Fruit fly (Drosophila melanogaster) whole organism, embryonic: ENCODE results near the gene CG15528.

Source experiments
- Aef1 ChIP-seq: fragments of 200-800 bp; sonication (Bioruptor generic); IDR thresholded peaks from 3 replicates; pipeline ENCODE4 v1.3.6; 2022; ENCODE audit warnings: missing biosample characterization, missing genetic modification characterization
- B-H1 ChIP-seq: fragments of 200-800 bp; sonication (Bioruptor generic); IDR thresholded peaks from 3 replicates; pipeline ENCODE4 v1.3.6; 2022; ENCODE audit warnings: missing biosample characterization, missing genetic modification characterization
- B-H2 ChIP-seq: fragments of 200-800 bp; sonication (Bioruptor generic); optimal IDR thresholded peaks from 2 replicates; lab custom pipeline; 2018; ENCODE audit warnings: missing biosample characterization, mild to moderate bottlenecking, missing genetic modification characterization
- BEAF-32 ChIP-seq: fragments of 200-800 bp; sonication (Bioruptor generic); optimal IDR thresholded peaks from 3 replicates; lab custom pipeline; 2017; ENCODE audit warnings: missing biosample characterization, missing genetic modification characterization, mild to moderate bottlenecking, moderate library complexity, missing genetic modification reagents
- CG10209 ChIP-seq: fragments of 200-800 bp; sonication (Bioruptor generic); optimal IDR thresholded peaks from 3 replicates; lab custom pipeline; 2017; ENCODE audit warnings: missing biosample characterization, mild to moderate bottlenecking, missing genetic modification characterization, missing genetic modification reagents
- CG1024 ChIP-seq: fragments of 200-800 bp; sonication (Bioruptor generic); IDR thresholded peaks from 2 replicates; pipeline ENCODE4 v1.3.6; 2022; ENCODE audit warnings: missing biosample characterization, missing genetic modification characterization
- CG11723 ChIP-seq: fragments of 200-800 bp; sonication (Bioruptor generic); optimal IDR thresholded peaks from 2 replicates; lab custom pipeline; 2017; ENCODE audit warnings: missing biosample characterization, mild to moderate bottlenecking, missing genetic modification characterization
- CG12391 ChIP-seq: fragments of 200-800 bp; sonication (Bioruptor generic); optimal IDR thresholded peaks from 3 replicates; lab custom pipeline; 2018; ENCODE audit warnings: missing biosample characterization, mild to moderate bottlenecking, missing genetic modification characterization, moderate library complexity
- CG14965 ChIP-seq: fragments of 200-800 bp; sonication (Bioruptor generic); optimal IDR thresholded peaks from 2 replicates; lab custom pipeline; 2016; ENCODE audit warnings: missing biosample characterization, missing genetic modification characterization, borderline replicate concordance
- CG16779 ChIP-seq: fragments of 200-800 bp; sonication (Bioruptor generic); IDR thresholded peaks from 2 replicates; pipeline ENCODE4 v1.3.6; 2022; ENCODE audit warnings: missing biosample characterization, missing genetic modification characterization
- CG18764 ChIP-seq: fragments of 200-800 bp; sonication (Bioruptor generic); optimal IDR thresholded peaks from 3 replicates; lab custom pipeline; 2016; ENCODE audit warnings: missing biosample characterization, missing genetic modification characterization
- CG2202 ChIP-seq: fragments of 200-800 bp; sonication (Bioruptor generic); optimal IDR thresholded peaks from 2 replicates; lab custom pipeline; 2018; ENCODE audit warnings: missing biosample characterization, mild to moderate bottlenecking, missing genetic modification characterization
- CG2889 ChIP-seq: fragments of 200-800 bp; sonication (Bioruptor generic); IDR thresholded peaks from 3 replicates; pipeline ENCODE4 v1.3.6; 2022; ENCODE audit warnings: missing biosample characterization, missing genetic modification characterization
- CG30403 ChIP-seq: fragments of 200-800 bp; sonication (Bioruptor generic); optimal IDR thresholded peaks from 3 replicates; lab custom pipeline; 2016; ENCODE audit warnings: missing biosample characterization, missing genetic modification characterization
- CG30431 ChIP-seq: fragments of 200-800 bp; sonication (Bioruptor generic); optimal IDR thresholded peaks from 2 replicates; lab custom pipeline; 2017; ENCODE audit warnings: missing biosample characterization, missing genetic modification characterization
- CG31441 ChIP-seq: fragments of 200-800 bp; sonication (Bioruptor generic); IDR thresholded peaks from 2 replicates; pipeline ENCODE4 v1.3.6; 2022; ENCODE audit warnings: missing biosample characterization, missing genetic modification characterization
- CG3726 ChIP-seq: fragments of 200-800 bp; sonication (Bioruptor generic); IDR thresholded peaks from 3 replicates; pipeline ENCODE4, ENCODE4 v1.3.6; 2022; ENCODE audit warnings: missing biosample characterization, missing genetic modification characterization
- CG3847 ChIP-seq: fragments of 200-800 bp; sonication (Bioruptor generic); IDR thresholded peaks from 2 replicates; pipeline ENCODE4 v1.3.6; 2022; ENCODE audit warnings: missing biosample characterization, missing genetic modification characterization
- CG3995 ChIP-seq: fragments of 200-800 bp; sonication (Bioruptor generic); optimal IDR thresholded peaks from 3 replicates; lab custom pipeline; 2016; ENCODE audit warnings: missing biosample characterization, missing genetic modification characterization
- CG4328 ChIP-seq: fragments of 200-800 bp; sonication (Bioruptor generic); optimal IDR thresholded peaks from 3 replicates; lab custom pipeline; 2017; ENCODE audit warnings: missing biosample characterization, missing genetic modification reagents, missing genetic modification characterization
- CG5953 ChIP-seq: fragments of 200-800 bp; sonication (Bioruptor generic); IDR thresholded peaks from 2 replicates; pipeline ENCODE4 v1.3.6; 2022; ENCODE audit warnings: missing biosample characterization, missing genetic modification characterization
- CkIIα-i1 ChIP-seq: fragments of 200-800 bp; sonication (Bioruptor generic); IDR thresholded peaks from 2 replicates; pipeline ENCODE4 v1.3.6; 2022; ENCODE audit warnings: missing biosample characterization, missing genetic modification characterization
- Dip2 ChIP-seq: fragments of 200-800 bp; sonication (Bioruptor generic); IDR thresholded peaks from 2 replicates; pipeline ENCODE4 v1.3.6; 2022; ENCODE audit warnings: missing biosample characterization, missing genetic modification characterization
- Gug ChIP-seq: fragments of 200-800 bp; sonication (Bioruptor generic); IDR thresholded peaks from 4 replicates; pipeline ENCODE4 v1.3.6; 2022; ENCODE audit warnings: missing biosample characterization, missing genetic modification characterization
- MESR4 ChIP-seq: fragments of 200-800 bp; sonication (Bioruptor generic); optimal IDR thresholded peaks from 2 replicates; lab custom pipeline; 2018; ENCODE audit warnings: missing biosample characterization, mild to moderate bottlenecking, missing genetic modification characterization, moderate library complexity
- MTF-1 ChIP-seq: fragments of 200-800 bp; sonication (Bioruptor generic); optimal IDR thresholded peaks from 2 replicates; lab custom pipeline; 2018; ENCODE audit warnings: missing biosample characterization, mild to moderate bottlenecking, missing genetic modification characterization, borderline replicate concordance
- Meics ChIP-seq: fragments of 200-800 bp; sonication (Bioruptor generic); optimal IDR thresholded peaks from 2 replicates; lab custom pipeline; 2017; ENCODE audit warnings: missing biosample characterization, mild to moderate bottlenecking, missing genetic modification characterization
- PHDP ChIP-seq: fragments of 200-800 bp; sonication (Bioruptor generic); optimal IDR thresholded peaks from 3 replicates; lab custom pipeline; 2018; ENCODE audit warnings: missing biosample characterization, mild to moderate bottlenecking, missing genetic modification characterization, moderate library complexity
- ara ChIP-seq: fragments of 200-800 bp; sonication (Bioruptor generic); IDR thresholded peaks from 2 replicates; pipeline ENCODE4 v1.3.6; 2022; ENCODE audit warnings: missing biosample characterization, missing genetic modification characterization
- bab2 ChIP-seq: fragments of 200-800 bp; sonication (Bioruptor generic); optimal IDR thresholded peaks from 2 replicates; lab custom pipeline; 2016; ENCODE audit warnings: missing biosample characterization, missing genetic modification characterization
- chinmo ChIP-seq: fragments of 200-800 bp; sonication (Bioruptor generic); IDR thresholded peaks from 4 replicates; pipeline ENCODE4 v1.3.6; 2022; ENCODE audit warnings: missing biosample characterization, missing genetic modification characterization; ENCODE audit not compliant: partially characterized antibody
- chm ChIP-seq: fragments of 200-800 bp; sonication (Bioruptor generic); IDR thresholded peaks from 2 replicates; pipeline ENCODE4 v1.3.6; 2022; ENCODE audit warnings: missing biosample characterization, missing genetic modification characterization
- cwo ChIP-seq: fragments of 200-800 bp; sonication (Bioruptor generic); optimal IDR thresholded peaks from 3 replicates; lab custom pipeline; 2017; ENCODE audit warnings: missing biosample characterization, missing genetic modification characterization, mild to moderate bottlenecking, moderate library complexity, missing genetic modification reagents
- da ChIP-seq: fragments of 200-800 bp; sonication (Bioruptor generic); optimal IDR thresholded peaks from 2 replicates; lab custom pipeline; 2016; ENCODE audit warnings: missing biosample characterization, missing genetic modification characterization
- disco-r ChIP-seq: fragments of 200-800 bp; sonication (Bioruptor generic); optimal IDR thresholded peaks from 2 replicates; lab custom pipeline; 2016; ENCODE audit warnings: missing biosample characterization, missing genetic modification characterization
- dmrt99B ChIP-seq: fragments of 200-800 bp; sonication (Bioruptor generic); optimal IDR thresholded peaks from 2 replicates; lab custom pipeline; 2018; ENCODE audit warnings: missing biosample characterization, mild to moderate bottlenecking, missing genetic modification characterization, moderate library complexity
- ems ChIP-seq: fragments of 200-800 bp; sonication (Bioruptor generic); optimal IDR thresholded peaks from 3 replicates; lab custom pipeline; 2016; ENCODE audit warnings: missing biosample characterization, missing genetic modification characterization
- esg ChIP-seq: fragments of 200-800 bp; sonication (Bioruptor generic); conservative IDR thresholded peaks from 2 replicates; pipeline ENCODE4 v1.3.6; 2022; ENCODE audit warnings: missing biosample characterization, missing genetic modification characterization
- fd3F ChIP-seq: fragments of 200-800 bp; sonication (Bioruptor generic); optimal IDR thresholded peaks from 2 replicates; lab custom pipeline; 2018; ENCODE audit warnings: missing biosample characterization, mild to moderate bottlenecking, missing genetic modification characterization, moderate library complexity
- fu2 ChIP-seq: fragments of 200-800 bp; sonication (Bioruptor generic); optimal IDR thresholded peaks from 2 replicates; lab custom pipeline; 2016; ENCODE audit warnings: missing biosample characterization, missing genetic modification characterization
- gro ChIP-seq: fragments of 200-800 bp; sonication (Bioruptor generic); optimal IDR thresholded peaks from 2 replicates; lab custom pipeline; 2016; ENCODE audit warnings: missing biosample characterization, missing genetic modification characterization
- hb ChIP-seq: fragments of 200-800 bp; sonication (Bioruptor generic); IDR thresholded peaks from 3 replicates; pipeline ENCODE4 v1.3.6; 2022; ENCODE audit warnings: missing biosample characterization, missing genetic modification characterization; ENCODE audit not compliant: partially characterized antibody
- hkb ChIP-seq, 2 experiments: fragments of 200-800 bp in 1 of 2; fragments of >200 bp in 1 of 2; sonication (Bioruptor generic) in 1 of 2; IDR thresholded peaks in 1 of 2; optimal IDR thresholded peaks in 1 of 2; 2 replicates each; pipeline versions ENCODE4 v1.3.6 to Lab custom; 2017 to 2022; ENCODE audit warnings: missing biosample characterization in 1 of 2, missing genetic modification characterization in 1 of 2
- insv ChIP-seq, 2 experiments: fragments of 200-800 bp; sonication (Bioruptor generic); optimal IDR thresholded peaks; 3 replicates each; lab custom pipeline; 2016 to 2018; ENCODE audit warnings: missing biosample characterization in 2 of 2, missing genetic modification characterization in 2 of 2
- lov ChIP-seq, 2 experiments: fragments of 200-800 bp in 1 of 2; fragments of >200 bp in 1 of 2; sonication (Bioruptor generic) in 1 of 2; IDR thresholded peaks in 1 of 2; optimal IDR thresholded peaks in 1 of 2; 2 replicates in 1 of 2; 3 replicates in 1 of 2; pipeline versions ENCODE4 v1.3.6 to Lab custom; 2017 to 2022; ENCODE audit warnings: missing biosample characterization in 1 of 2, missing genetic modification characterization in 1 of 2
- org-1 ChIP-seq: fragments of 200-800 bp; sonication (Bioruptor generic); optimal IDR thresholded peaks from 2 replicates; lab custom pipeline; 2017; ENCODE audit warnings: missing biosample characterization, missing genetic modification characterization
- phol ChIP-seq: fragments of 200-800 bp; sonication (Bioruptor generic); optimal IDR thresholded peaks from 3 replicates; lab custom pipeline; 2018; ENCODE audit warnings: missing biosample characterization, mild to moderate bottlenecking, missing genetic modification characterization, moderate library complexity
- pros ChIP-seq: fragments of 200-800 bp; sonication (Bioruptor generic); optimal IDR thresholded peaks from 3 replicates; lab custom pipeline; 2019; ENCODE audit warnings: missing biosample characterization, mild to moderate bottlenecking, missing genetic modification characterization, moderate library complexity

Gene CG15528

DNA sequence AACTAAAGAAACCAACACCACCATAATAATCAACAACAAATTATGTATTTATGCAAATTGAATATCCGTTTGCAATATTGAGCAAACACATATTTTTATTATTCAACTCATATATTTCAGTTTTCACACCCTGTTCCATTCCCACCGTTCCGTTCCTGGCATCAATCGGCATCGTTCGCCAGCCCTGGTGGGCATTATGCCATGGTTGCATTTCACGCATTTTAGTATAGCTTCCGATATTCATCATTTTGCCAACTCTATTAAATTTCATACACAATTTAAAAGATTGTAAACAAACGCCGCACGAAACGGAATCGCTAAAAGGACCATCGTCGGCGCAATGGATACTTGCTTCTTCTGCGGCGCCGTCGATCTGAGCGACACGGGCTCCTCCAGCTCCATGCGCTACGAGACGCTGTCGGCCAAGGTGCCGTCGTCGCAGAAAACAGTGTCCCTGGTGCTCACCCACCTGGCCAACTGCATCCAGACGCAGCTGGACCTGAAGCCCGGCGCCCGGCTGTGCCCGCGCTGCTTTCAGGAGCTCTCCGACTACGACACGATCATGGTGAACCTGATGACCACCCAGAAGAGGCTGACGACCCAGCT, 8.7 kb downstream of the CG15528 start, which contains the start of gene Sry-delta (continued):
- TF ChIP-seq insv (GFP tag; optimal IDR thresholded peaks at IDR 0.05; lab: Kevin White, UChicago) (peak in 1 of 2 experiments; percentile 46), CG1024 (GFP tag; lab: Robert Waterston, UW) (peak; percentile 85), bab2 (peak; percentile 84), dmrt99B (no peak), CG4328 (GFP tag; lab: Kevin White, UChicago) (peak; percentile 57), CG31441 (no peak; the same call in 1 of the 2 replicates), CG3995 (GFP tag; lab: Kevin White, UChicago) (peak; percentile 69), fd3F (GFP tag; lab: Kevin White, UChicago) (peak; percentile 3), hb (GFP tag; lab: Robert Waterston, UW) (peak; percentile 60; the same call in 2 of the 3 replicates), MESR4 (peak; percentile 95), lov (optimal IDR thresholded peaks at IDR 0.05; lab: Kevin White, UChicago) (no peak), lov (GFP tag; IDR thresholded peaks at IDR 0.05; lab: Robert Waterston, UW) (peak; percentile 64; the same call in 2 of the 3 replicates), CG11723 (GFP tag; lab: Kevin White, UChicago) (peak; percentile 74), B-H2 (peak; percentile 90), Dip2 (GFP tag; lab: Robert Waterston, UW) (no peak), CG30403 (GFP tag; lab: Kevin White, UChicago) (peak; percentile 90), esg (GFP tag; lab: Robert Waterston, UW) (peak; percentile 64), BEAF-32 (GFP tag; lab: Kevin White, UChicago) (peak; percentile 89), Meics (GFP tag; lab: Kevin White, UChicago) (peak; percentile 76), fu2 (GFP tag; lab: Kevin White, UChicago) (peak; percentile 81), pros (GFP tag; lab: Kevin White, UChicago) (no peak), chinmo (GFP tag; lab: Robert Waterston, UW) (0 out of 4 replicates have a peak, but pooled peaks have one; percentile 22), phol (peak; percentile 85), CG2889 (peak; percentile 55; the same call in 2 of the 3 replicates), CG12391 (peak; percentile 85), Gug (peak; percentile 87; the same call in 3 of the 4 replicates), PHDP (tag; lab: Kevin White, UChicago) (peak; percentile 72), da (GFP tag; lab: Kevin White, UChicago) (peak; percentile 31), ara (GFP tag; lab: Robert Waterston, UW) (peak; percentile 76), CG3847 (GFP tag; lab: Robert Waterston, UW) (peak; percentile 69), CG14965 (GFP tag; lab: Kevin White, UChicago) (peak; percentile 3), Aef1 (peak; percentile 75), MTF-1 (GFP tag; lab: Kevin White, UChicago) (peak; percentile 51), CkIIα-i1 (GFP tag; lab: Robert Waterston, UW) (no peak), CG3726 (GFP tag; lab: Robert Waterston, UW) (0 out of 3 replicates have a peak, but pooled peaks have one; percentile 49), ems (GFP tag; lab: Kevin White, UChicago) (peak; percentile 69), chm (peak; percentile 87), B-H1 (GFP tag; lab: Robert Waterston, UW) (peak; percentile 45), CG10209 (GFP tag; lab: Kevin White, UChicago) (peak; percentile 69), cwo (no peak), CG2202 (tag; lab: Kevin White, UChicago) (peak; percentile 48), CG16779 (GFP tag; lab: Robert Waterston, UW) (peak; percentile 68), hkb (optimal IDR thresholded peaks at IDR 0.05; lab: Kevin White, UChicago) (no peak), hkb (GFP tag; IDR thresholded peaks at IDR 0.05; lab: Robert Waterston, UW) (peak; percentile 75), CG30431 (GFP tag; lab: Kevin White, UChicago) (peak; percentile 16), disco-r (GFP tag; lab: Kevin White, UChicago) (peak; percentile 57), org-1 (GFP tag; lab: Kevin White, UChicago) (no peak), CG5953 (GFP tag; lab: Robert Waterston, UW) (0 out of 2 replicates have a peak, but pooled peaks have one; percentile 23), gro (GFP tag; lab: Kevin White, UChicago) (peak; percentile 93), CG18764 (peak; percentile 80)
